Worm (Caenorhabditis elegans): ENCODE results near the gene srx-51.
"Not testable (repeated sequence)": the region's sequence is repeated elsewhere in the genome, so short reads cannot be mapped to it uniquely, and the experiment has no call there.

srx-51 gene

DNA sequence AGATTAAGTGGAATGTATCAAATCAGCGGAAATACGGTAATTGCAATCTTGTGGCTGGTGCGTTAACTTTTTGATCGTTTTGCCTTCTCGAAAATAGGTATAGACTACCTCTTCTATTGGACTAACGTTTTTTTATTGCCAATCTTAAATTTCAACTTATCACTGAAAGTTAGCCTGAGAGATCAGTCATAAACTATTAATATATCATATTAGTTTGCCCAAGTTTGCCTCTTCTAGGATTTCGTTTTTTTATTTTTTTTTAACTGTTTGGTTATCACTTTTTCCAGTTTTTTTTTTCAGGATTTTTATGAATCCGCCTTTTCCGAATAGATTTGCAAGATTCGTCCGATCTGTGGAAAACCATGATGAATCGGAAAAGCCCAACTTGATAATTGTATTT, 37.2 kb upstream of the srx-51 start, which contains the start of gene kin-30:
Gene kin-30 (plus strand): TSS at position 301 of the 400 bp plus-strand sequence.
- no peak for TF ChIP-seq mep-1 (tag; optimal IDR thresholded peaks at IDR 0.05)
- TF ChIP-seq nhr-28 (tag; optimal IDR thresholded peaks at IDR 0.05): no peak
- no peak for TF ChIP-seq mls-2 (tag; optimal IDR thresholded peaks at IDR 0.05)
- TF ChIP-seq bed-3 (GFP tag; optimal IDR thresholded peaks at IDR 0.05): no peak
- no peak for TF ChIP-seq blmp-1 (tag; optimal IDR thresholded peaks at IDR 0.05)
- TF ChIP-seq unc-120 (tag; optimal IDR thresholded peaks at IDR 0.05; ENCODE audit: poor library complexity, severe bottlenecking): no peak
- no peak for TF ChIP-seq lin-13 (tag; optimal IDR thresholded peaks at IDR 0.05)
- no peak for TF ChIP-seq ztf-11 (tag; optimal IDR thresholded peaks at IDR 0.05)

DNA sequence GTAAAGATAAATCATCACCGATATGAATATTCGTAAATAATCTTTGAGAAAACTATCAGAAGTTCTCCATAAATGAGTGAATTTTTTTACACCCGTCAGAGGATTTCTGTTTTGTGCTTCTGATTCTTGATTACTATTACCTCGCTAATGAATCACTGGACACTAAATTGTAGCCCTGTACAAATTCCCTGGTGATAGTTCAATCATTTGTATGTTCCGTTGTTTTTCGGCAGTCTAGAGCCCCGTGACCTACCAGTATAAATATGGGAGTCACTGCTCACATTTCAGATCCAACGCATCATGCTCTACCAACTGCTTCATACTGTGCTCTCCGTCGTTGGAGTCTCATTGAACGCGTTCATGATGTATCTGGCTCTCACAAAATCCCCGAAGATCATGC, 31.4 kb upstream of the srx-51 start, which contains the start of gene srd-28:
Gene srd-28 (plus strand): TSS at position 301 of the 400 bp plus-strand sequence.
- TF ChIP-seq pha-4 (tag; optimal IDR thresholded peaks at IDR 0.05); elt-3 (tag; optimal IDR thresholded peaks at IDR 0.05); ham-2 (GFP tag; optimal IDR thresholded peaks at IDR 0.05): not testable (repeated sequence)

- no peak for TF ChIP-seq flh-1 (GFP tag; optimal IDR thresholded peaks at IDR 0.05)
- no peak for TF ChIP-seq lsy-2 (tag; optimal IDR thresholded peaks at IDR 0.05)
- no peak for TF ChIP-seq mep-1 (tag; optimal IDR thresholded peaks at IDR 0.05)
- no peak for TF ChIP-seq M03D4.4 (tag; optimal IDR thresholded peaks at IDR 0.05)
- no peak for TF ChIP-seq ces-1 (GFP tag; optimal IDR thresholded peaks at IDR 0.05)
- TF ChIP-seq sem-2 (GFP tag; optimal IDR thresholded peaks at IDR 0.05): no peak
- TF ChIP-seq ham-2 (GFP tag; optimal IDR thresholded peaks at IDR 0.05): no peak
- no peak for TF ChIP-seq pha-4 (tag; optimal IDR thresholded peaks at IDR 0.05)
- no peak for TF ChIP-seq nhr-2 (tag; optimal IDR thresholded peaks at IDR 0.05)
- no peak for TF ChIP-seq nhr-12 (tag; optimal IDR thresholded peaks at IDR 0.05)
- no peak for TF ChIP-seq lin-13 (tag; optimal IDR thresholded peaks at IDR 0.05)
- TF ChIP-seq nhr-237 (tag; optimal IDR thresholded peaks at IDR 0.05): no peak
- no peak for TF ChIP-seq lin-32 (GFP tag; optimal IDR thresholded peaks at IDR 0.05)
- no peak for TF ChIP-seq unc-120 (tag; optimal IDR thresholded peaks at IDR 0.05; ENCODE audit: poor library complexity, severe bottlenecking)
- TF ChIP-seq nhr-76 (tag; optimal IDR thresholded peaks at IDR 0.05): no peak
- no peak for TF ChIP-seq blmp-1 (tag; optimal IDR thresholded peaks at IDR 0.05)
These were observed 29.6 kb upstream of the srx-51 start, which contains the start of gene srbc-76 for ce11 chrV:15252082-15252481. srbc-76 (plus strand) TSS chrV:15252382.

ce11 chrV:15253529-15253928, 28.2 kb upstream of the srx-51 start, which contains the start of gene srbc-75:
srbc-75 (plus strand) TSS chrV:15253829.
- no peak for TF ChIP-seq sem-2 (GFP tag; optimal IDR thresholded peaks at IDR 0.05)
- TF ChIP-seq lin-13 (tag; optimal IDR thresholded peaks at IDR 0.05): no peak

- TF ChIP-seq cnd-1 (tag; optimal IDR thresholded peaks at IDR 0.05); ham-2 (GFP tag; optimal IDR thresholded peaks at IDR 0.05); nhr-28 (tag; optimal IDR thresholded peaks at IDR 0.05): not testable (repeated sequence)
These were observed 25.0 kb upstream of the srx-51 start, which contains the start of gene srsx-39 for ce11 chrV:15256669-15257068. srsx-39 (minus strand) TSS chrV:15256769.

DNA sequence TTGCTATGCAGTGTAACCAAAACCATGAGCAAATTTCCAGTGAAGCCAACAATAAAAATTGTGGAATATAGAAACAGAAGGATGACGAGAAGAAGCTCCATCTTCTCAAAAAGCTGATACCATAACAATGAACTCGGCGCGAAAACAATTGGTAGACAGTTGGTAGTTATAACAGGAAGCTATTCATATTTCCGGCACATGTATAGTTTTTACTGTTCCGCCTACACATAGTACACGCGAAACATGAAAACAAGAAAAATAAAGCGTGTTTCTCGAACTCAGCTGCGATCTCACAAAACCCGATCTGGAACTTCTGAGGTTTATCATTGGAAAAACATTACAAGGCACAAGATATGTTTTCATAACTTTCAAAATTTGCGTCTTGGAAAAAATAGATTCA, 22.6 kb upstream of the srx-51 start, which contains the start of gene srsx-37:
Gene srsx-37 (minus strand): TSS at position 101 of the 400 bp plus-strand sequence.
- TF ChIP-seq nhr-76 (tag; optimal IDR thresholded peaks at IDR 0.05) (no peak), nhr-2 (tag; optimal IDR thresholded peaks at IDR 0.05) (no peak), hlh-1 (tag; optimal IDR thresholded peaks at IDR 0.05) (no peak), lsy-2 (tag; optimal IDR thresholded peaks at IDR 0.05) (no peak), pha-4 (tag; optimal IDR thresholded peaks at IDR 0.05) (no peak), tbx-8 (GFP tag; optimal IDR thresholded peaks at IDR 0.05) (no peak), lin-13 (tag; optimal IDR thresholded peaks at IDR 0.05) (no peak), mls-2 (tag; optimal IDR thresholded peaks at IDR 0.05) (no peak), bed-3 (GFP tag; optimal IDR thresholded peaks at IDR 0.05) (no peak), sptf-1 (tag; optimal IDR thresholded peaks at IDR 0.05) (no peak), blmp-1 (tag; optimal IDR thresholded peaks at IDR 0.05) (no peak), ces-1 (GFP tag; optimal IDR thresholded peaks at IDR 0.05) (no peak), elt-1 (tag; optimal IDR thresholded peaks at IDR 0.05; ENCODE audit: borderline replicate concordance, insufficient read depth) (no peak)

- TF ChIP-seq mls-2 (tag; optimal IDR thresholded peaks at IDR 0.05) (no peak), nhr-237 (tag; optimal IDR thresholded peaks at IDR 0.05) (no peak), nhr-12 (tag; optimal IDR thresholded peaks at IDR 0.05) (no peak), ceh-83 (GFP tag; optimal IDR thresholded peaks at IDR 0.05) (no peak), lsy-2 (tag; optimal IDR thresholded peaks at IDR 0.05) (no peak), ces-1 (GFP tag; optimal IDR thresholded peaks at IDR 0.05) (no peak), unc-39 (tag; optimal IDR thresholded peaks at IDR 0.05) (no peak), tbx-8 (GFP tag; optimal IDR thresholded peaks at IDR 0.05) (no peak), nhr-2 (tag; optimal IDR thresholded peaks at IDR 0.05) (no peak), drap-1 (GFP tag; optimal IDR thresholded peaks at IDR 0.05) (no peak), cnd-1 (tag; optimal IDR thresholded peaks at IDR 0.05) (no peak), mep-1 (tag; optimal IDR thresholded peaks at IDR 0.05) (no peak), unc-62 (GFP tag; optimal IDR thresholded peaks at IDR 0.05) (no peak), blmp-1 (tag; optimal IDR thresholded peaks at IDR 0.05) (no peak), ceh-39 (tag; optimal IDR thresholded peaks at IDR 0.05) (no peak), pha-4 (tag; optimal IDR thresholded peaks at IDR 0.05) (no peak), ceh-43 (GFP tag; optimal IDR thresholded peaks at IDR 0.05) (no peak), M03D4.4 (tag; optimal IDR thresholded peaks at IDR 0.05) (no peak)
These were observed 21.8 kb upstream of the srx-51 start, which contains the start of gene M01B2.8 for ce11 chrV:15259904-15260303. M01B2.8 (plus strand) TSS chrV:15260204.
